Worm (Caenorhabditis elegans) whole organism, young adult: Measurements from ENCODE around the gene ugt-65.
A peak's percentile ranks its signal among the peaks of the same experiment; 100 is the strongest.

ENCODE experiments used
- B0035.1 ChIP-seq: sonication (generic microtip); optimal IDR thresholded peaks from 2 replicates; lab custom pipeline; 2016; ENCODE audit warnings: missing genetic modification characterization, mild to moderate bottlenecking, missing compliant biosample characterization, missing genotype, missing genetic modification reagents
- C06A6.2 ChIP-seq: fragments of 200-800 bp; sonication (Bioruptor generic); conservative IDR thresholded peaks from 2 replicates; pipeline ENCODE4 v1.3.6; 2022; ENCODE audit warnings: missing genetic modification characterization, missing compliant biosample characterization
- D2030.7 ChIP-seq: fragments of 200-800 bp; sonication (Bioruptor generic); IDR thresholded peaks from 2 replicates; pipeline ENCODE4 v1.3.6; 2022; ENCODE audit warnings: missing genetic modification reagents, missing genetic modification characterization, missing compliant biosample characterization
- F49E8.2 ChIP-seq: sonication (generic microtip); optimal IDR thresholded peaks from 3 replicates; lab custom pipeline; 2017; ENCODE audit warnings: missing genetic modification characterization, mild to moderate bottlenecking, missing compliant biosample characterization, antibody characterized with exemption, moderate library complexity; ENCODE audit not compliant: insufficient read depth
- Y95B8A.8 ChIP-seq: fragments of 200-800 bp; sonication (Bioruptor generic); IDR thresholded peaks from 2 replicates; pipeline ENCODE4 v1.3.6; 2022; ENCODE audit warnings: missing genetic modification reagents, missing genetic modification characterization, missing compliant biosample characterization
- atf-7 ChIP-seq: sonication (generic microtip); optimal IDR thresholded peaks from 2 replicates; lab custom pipeline; 2017; ENCODE audit warnings: mild to moderate bottlenecking, missing genetic modification characterization, missing compliant biosample characterization
- attf-3 ChIP-seq: fragments of 200-800 bp; sonication (Bioruptor generic); conservative IDR thresholded peaks from 2 replicates; pipeline ENCODE4 v1.3.6; 2022; ENCODE audit warnings: missing genetic modification reagents, missing genetic modification characterization, missing compliant biosample characterization
- bed-1 ChIP-seq: fragments of 200-800 bp; sonication (Bioruptor generic); IDR thresholded peaks from 2 replicates; pipeline ENCODE4 v1.3.6; 2022; ENCODE audit warnings: missing genetic modification reagents, missing genetic modification characterization, missing compliant biosample characterization
- bed-2 ChIP-seq: fragments of 200-800 bp; sonication (Bioruptor generic); IDR thresholded peaks from 2 replicates; pipeline ENCODE4 v1.3.6; 2022; ENCODE audit warnings: missing genetic modification reagents, missing genetic modification characterization, missing compliant biosample characterization
- ccch-3 ChIP-seq: fragments of 200-800 bp; sonication (Bioruptor generic); optimal IDR thresholded peaks from 2 replicates; lab custom pipeline; 2018; ENCODE audit warnings: mild to moderate bottlenecking, missing genetic modification characterization, missing compliant biosample characterization
- ceh-27 ChIP-seq: fragments of 200-800 bp; sonication (Bioruptor generic); optimal IDR thresholded peaks from 2 replicates; lab custom pipeline; 2018; ENCODE audit warnings: mild to moderate bottlenecking, missing genetic modification characterization, moderate library complexity, missing compliant biosample characterization
- ceh-79 ChIP-seq: sonication (generic microtip); optimal IDR thresholded peaks from 2 replicates; lab custom pipeline; 2017; ENCODE audit warnings: mild to moderate bottlenecking, missing genetic modification characterization, missing compliant biosample characterization
- die-1 ChIP-seq: sonication (generic microtip); optimal IDR thresholded peaks from 2 replicates; lab custom pipeline; 2016; ENCODE audit warnings: missing genotype, mild to moderate bottlenecking, missing genetic modification characterization, missing compliant biosample characterization
- egl-44 ChIP-seq: fragments of 200-800 bp; sonication (Bioruptor generic); IDR thresholded peaks from 2 replicates; pipeline ENCODE4 v1.3.6; 2022; ENCODE audit warnings: missing genetic modification reagents, missing genetic modification characterization, missing compliant biosample characterization
- egrh-3 ChIP-seq: fragments of 200-800 bp; sonication (Bioruptor generic); IDR thresholded peaks from 2 replicates; pipeline ENCODE4 v1.3.6; 2022; ENCODE audit warnings: missing genetic modification reagents, missing genetic modification characterization, missing compliant biosample characterization
- ets-4 ChIP-seq: fragments of 200-800 bp; sonication (Bioruptor generic); optimal IDR thresholded peaks from 2 replicates; lab custom pipeline; 2018; ENCODE audit warnings: mild to moderate bottlenecking, missing genetic modification characterization, missing compliant biosample characterization
- him-1 ChIP-seq: sonication (generic microtip); optimal IDR thresholded peaks from 2 replicates; lab custom pipeline; 2016; ENCODE audit warnings: missing genotype, missing genetic modification reagents, missing genetic modification characterization, missing compliant biosample characterization
- hlh-26 ChIP-seq: fragments of 200-800 bp; sonication (Bioruptor generic); conservative IDR thresholded peaks from 2 replicates; pipeline ENCODE4 v1.3.6; 2022; ENCODE audit warnings: missing genetic modification reagents, missing genetic modification characterization, missing compliant biosample characterization
- hsf-1 ChIP-seq: fragments of 200-800 bp; sonication (Bioruptor generic); IDR thresholded peaks from 2 replicates; pipeline ENCODE4 v1.3.6; 2022; ENCODE audit warnings: missing genetic modification reagents, missing genetic modification characterization, missing compliant biosample characterization
- lag-1 ChIP-seq: fragments of 200-800 bp; sonication (Bioruptor generic); IDR thresholded peaks from 2 replicates; pipeline ENCODE4 v1.3.6; 2022; ENCODE audit warnings: missing genetic modification reagents, missing genetic modification characterization, missing compliant biosample characterization
- lsy-27 ChIP-seq: sonication (generic microtip); optimal IDR thresholded peaks from 2 replicates; lab custom pipeline; 2017; ENCODE audit warnings: missing genetic modification characterization, mild to moderate bottlenecking, missing compliant biosample characterization, antibody characterized with exemption, missing genotype, borderline replicate concordance; ENCODE audit not compliant: insufficient read depth
- madf-8 ChIP-seq: fragments of 200-800 bp; sonication (Bioruptor generic); conservative IDR thresholded peaks from 2 replicates; pipeline ENCODE4 v1.3.6; 2022; ENCODE audit warnings: missing genetic modification reagents, missing genetic modification characterization, missing compliant biosample characterization
- mcd-1 ChIP-seq: fragments of 200-800 bp; sonication (Bioruptor generic); IDR thresholded peaks from 2 replicates; pipeline ENCODE4 v1.3.6; 2022; ENCODE audit warnings: missing genetic modification reagents, missing genetic modification characterization, missing compliant biosample characterization
- mel-28 ChIP-seq: sonication (generic microtip); optimal IDR thresholded peaks from 2 replicates; lab custom pipeline; 2016; ENCODE audit warnings: borderline replicate concordance, mild to moderate bottlenecking, missing genetic modification characterization, missing compliant biosample characterization
- mes-4 ChIP-seq: sonication (generic microtip); optimal IDR thresholded peaks from 2 replicates; lab custom pipeline; 2016; ENCODE audit warnings: missing genotype, missing genetic modification characterization, missing compliant biosample characterization
- mxl-1 ChIP-seq: sonication (generic microtip); optimal IDR thresholded peaks from 2 replicates; lab custom pipeline; 2016; ENCODE audit warnings: missing genetic modification characterization, missing compliant biosample characterization
- nfya-1 ChIP-seq: sonication (generic microtip); optimal IDR thresholded peaks from 2 replicates; lab custom pipeline; 2017; ENCODE audit warnings: antibody characterized with exemption, missing compliant biosample characterization, missing genetic modification characterization, borderline replicate concordance; ENCODE audit not compliant: insufficient read depth
- nfya-2 ChIP-seq: fragments of 200-800 bp; sonication (Bioruptor generic); IDR thresholded peaks from 2 replicates; pipeline ENCODE4 v1.3.6; 2022; ENCODE audit warnings: missing genetic modification reagents, missing genetic modification characterization, missing compliant biosample characterization
- nfyb-1 ChIP-seq: fragments of 200-800 bp; sonication (Bioruptor generic); IDR thresholded peaks from 2 replicates; pipeline ENCODE4 v1.3.6; 2022; ENCODE audit warnings: missing genetic modification reagents, missing genetic modification characterization, missing compliant biosample characterization
- nhr-179 ChIP-seq: sonication (generic microtip); optimal IDR thresholded peaks from 2 replicates; lab custom pipeline; 2016; ENCODE audit warnings: mild to moderate bottlenecking, missing genetic modification characterization, missing compliant biosample characterization
- pha-4 ChIP-seq: fragments of 150-350 bp; sonication (generic microtip); optimal IDR thresholded peaks from 2 replicates; lab custom pipeline; 2014; ENCODE audit warnings: missing biosample characterization, missing genetic modification reagents, missing genetic modification characterization
- rpc-1 ChIP-seq, 2 experiments: fragments of 150-350 bp in 1 of 2; sonication (generic microtip) in 1 of 2; optimal IDR thresholded peaks; 2 replicates each; lab custom pipeline; 2014 to 2018; ENCODE audit warnings: missing biosample characterization in 1 of 2, missing genetic modification characterization in 1 of 2, missing genetic modification reagents in 1 of 2, missing genotype in 1 of 2
- snpc-4 ChIP-seq, 5 experiments: fragments of 150-350 bp in 1 of 5; sonication (generic microtip) in 4 of 5; optimal IDR thresholded peaks; 2 replicates each; lab custom pipeline; 2014 to 2018; ENCODE audit warnings: missing genetic modification characterization in 5 of 5, missing biosample characterization in 3 of 5, antibody characterized with exemption in 2 of 5, mild to moderate bottlenecking in 2 of 5, missing compliant biosample characterization in 2 of 5, missing genotype in 2 of 5, moderate library complexity in 2 of 5, missing genetic modification reagents in 1 of 5
- somi-1 ChIP-seq: fragments of 200-800 bp; sonication (Bioruptor generic); optimal IDR thresholded peaks from 2 replicates; lab custom pipeline; 2018; ENCODE audit warnings: mild to moderate bottlenecking, missing genetic modification characterization, missing compliant biosample characterization
- sptf-2 ChIP-seq: fragments of 200-800 bp; sonication (Bioruptor generic); optimal IDR thresholded peaks from 2 replicates; lab custom pipeline; 2018; ENCODE audit warnings: mild to moderate bottlenecking, missing genetic modification characterization, missing compliant biosample characterization
- unc-130 ChIP-seq: sonication (generic microtip); optimal IDR thresholded peaks from 2 replicates; lab custom pipeline; 2016; ENCODE audit warnings: missing genetic modification reagents, missing genetic modification characterization, missing compliant biosample characterization
- unc-62 ChIP-seq: fragments of 150-350 bp; optimal IDR thresholded peaks from 2 replicates; lab custom pipeline; 2014; ENCODE audit warnings: missing biosample characterization, missing genetic modification reagents, missing genetic modification characterization
- xnd-1 ChIP-seq: sonication (generic microtip); optimal IDR thresholded peaks from 2 replicates; lab custom pipeline; 2016; ENCODE audit warnings: missing genotype, missing genetic modification reagents, missing genetic modification characterization, missing compliant biosample characterization
- zfh-2 ChIP-seq: fragments of 200-800 bp; sonication (Bioruptor generic); conservative IDR thresholded peaks from 2 replicates; pipeline ENCODE4 v1.3.6; 2022; ENCODE audit warnings: missing genetic modification reagents, missing genetic modification characterization, missing compliant biosample characterization
- zim-3 ChIP-seq: sonication (generic microtip); optimal IDR thresholded peaks from 2 replicates; lab custom pipeline; 2017; ENCODE audit warnings: mild to moderate bottlenecking, missing genetic modification characterization, moderate library complexity, missing compliant biosample characterization
- ztf-18 ChIP-seq: sonication (generic microtip); optimal IDR thresholded peaks from 2 replicates; lab custom pipeline; 2016; ENCODE audit warnings: missing genotype, mild to moderate bottlenecking, missing genetic modification characterization, missing compliant biosample characterization
- ztf-22 ChIP-seq: fragments of 200-800 bp; sonication (Bioruptor generic); optimal IDR thresholded peaks from 2 replicates; lab custom pipeline; 2018; ENCODE audit warnings: mild to moderate bottlenecking, missing genetic modification characterization, moderate library complexity, missing compliant biosample characterization
- ztf-25 ChIP-seq: fragments of 200-800 bp; sonication (Bioruptor generic); IDR thresholded peaks from 2 replicates; pipeline ENCODE4 v1.3.6; 2022; ENCODE audit warnings: missing genetic modification reagents, missing genetic modification characterization, missing compliant biosample characterization
- ztf-28 ChIP-seq: fragments of 200-800 bp; sonication (Bioruptor generic); IDR thresholded peaks from 2 replicates; pipeline ENCODE4 v1.3.6; 2022; ENCODE audit warnings: missing genetic modification reagents, missing genetic modification characterization, missing compliant biosample characterization
- ztf-3 ChIP-seq: fragments of 200-800 bp; sonication (Bioruptor generic); optimal IDR thresholded peaks from 2 replicates; lab custom pipeline; 2018; ENCODE audit warnings: mild to moderate bottlenecking, missing genetic modification characterization, missing compliant biosample characterization
- ztf-6 ChIP-seq: fragments of 200-800 bp; sonication (Bioruptor generic); IDR thresholded peaks from 2 replicates; pipeline ENCODE4 v1.3.6; 2022; ENCODE audit warnings: missing genetic modification reagents, missing genetic modification characterization, missing compliant biosample characterization

The ugt-65 gene

ce11 chrIV:12391003-12391637, 29.4 kb upstream of the ugt-65 start, which contains the start of the genes rps-23 and dpm-3 (continued):
- TF ChIP-seq ztf-25 (GFP tag; lab: Robert Waterston, UW) = peak; percentile 96
- peak; percentile 85 for TF ChIP-seq egrh-3 (GFP tag; lab: Robert Waterston, UW)
- peak; percentile 96 for TF ChIP-seq bed-2 (GFP tag; lab: Robert Waterston, UW)
- TF ChIP-seq ceh-27 (GFP tag; lab: Kevin White, UChicago) = peak; percentile 97
- TF ChIP-seq somi-1 (GFP tag; lab: Kevin White, UChicago) = peak; percentile 73
- TF ChIP-seq hlh-26 (GFP tag; lab: Robert Waterston, UW) = no peak
- TF ChIP-seq ets-4 = no peak
- TF ChIP-seq nfyb-1 = peak; percentile 91
- TF ChIP-seq egl-44 (GFP tag; lab: Robert Waterston, UW) = peak; percentile 82
- TF ChIP-seq sptf-2 (GFP tag; lab: Kevin White, UChicago) = peak; percentile 40
- no peak for TF ChIP-seq ztf-3 (GFP tag; lab: Kevin White, UChicago)
- TF ChIP-seq nfya-1 (tag; lab: Kevin White, UChicago) = no peak
- TF ChIP-seq atf-7 = peak; percentile 56
- TF ChIP-seq him-1 = peak; percentile 71
- peak; percentile 98 for TF ChIP-seq ztf-28 (GFP tag; lab: Robert Waterston, UW)
- TF ChIP-seq Y95B8A.8 (GFP tag; lab: Robert Waterston, UW) = peak; percentile 94
- TF ChIP-seq unc-130 (GFP tag; lab: Kevin White, UChicago) = peak; percentile 97
- TF ChIP-seq mxl-1 (tag; lab: Kevin White, UChicago) = no peak
- 0 out of 2 replicates have a peak, but pooled peaks have one; percentile 73 for TF ChIP-seq nfya-2
- TF ChIP-seq ztf-18 = peak; percentile 63
- no peak for TF ChIP-seq unc-62 (GFP tag; lab: Kevin White, UChicago)
- peak; percentile 68 for TF ChIP-seq zim-3 (tag; lab: Kevin White, UChicago)
- TF ChIP-seq mes-4 (tag; lab: Kevin White, UChicago) = no peak
- peak; percentile 15 for TF ChIP-seq rpc-1 (optimal IDR thresholded peaks at IDR 0.05; lab: Kevin White, UChicago)
- peak; percentile 6 for TF ChIP-seq rpc-1 (tag; optimal IDR thresholded peaks at IDR 0.05; lab: Kevin White, UChicago)
- TF ChIP-seq lag-1 (GFP tag; lab: Robert Waterston, UW) = 0 out of 2 replicates have a peak, but pooled peaks have one; percentile 32
- no peak for TF ChIP-seq nhr-179 (tag; lab: Kevin White, UChicago)
- TF ChIP-seq hsf-1 = peak; percentile 76
- peak; percentile 52 for TF ChIP-seq C06A6.2 (GFP tag; lab: Robert Waterston, UW)
- TF ChIP-seq mcd-1 (GFP tag; lab: Robert Waterston, UW) = peak; percentile 92
- TF ChIP-seq attf-3 (GFP tag; lab: Robert Waterston, UW) = peak; percentile 88
- peak; percentile 95 for TF ChIP-seq D2030.7 (GFP tag; lab: Robert Waterston, UW)
- peak; percentile 95 for TF ChIP-seq ccch-3 (GFP tag; lab: Kevin White, UChicago)
- TF ChIP-seq snpc-4 (GFP tag; optimal IDR thresholded peaks at IDR 0.05; lab: Kevin White, UChicago) = peak; percentile 50
- TF ChIP-seq snpc-4 (tag; optimal IDR thresholded peaks at IDR 0.05; lab: Kevin White, UChicago) = peak; percentile 65 to 82 (median 76)
- peak; percentile 68 for TF ChIP-seq xnd-1 (tag; lab: Kevin White, UChicago)
- TF ChIP-seq F49E8.2 (tag; lab: Kevin White, UChicago) = peak; percentile 87
- TF ChIP-seq pha-4 (tag; lab: Kevin White, UChicago) = peak; percentile 93
- TF ChIP-seq B0035.1 (tag; lab: Kevin White, UChicago) = peak; percentile 40
- peak; percentile 86 for TF ChIP-seq madf-8
- no peak for TF ChIP-seq die-1 (tag; lab: Kevin White, UChicago)
- TF ChIP-seq ceh-79 (tag; lab: Kevin White, UChicago) = no peak
- TF ChIP-seq ztf-6 (GFP tag; lab: Robert Waterston, UW) = peak; percentile 87
- TF ChIP-seq bed-1 = 0 out of 2 replicates have a peak, but pooled peaks have one; percentile 19
- peak; percentile 14 for TF ChIP-seq mel-28 (tag; lab: Kevin White, UChicago)
- peak; percentile 58; the same call in 1 of the 2 replicates for TF ChIP-seq zfh-2 (GFP tag; lab: Robert Waterston, UW)
- TF ChIP-seq ztf-22 = no peak
- no peak for TF ChIP-seq lsy-27 (tag; lab: Kevin White, UChicago)
